Worm (Caenorhabditis elegans) whole organism, L3 larva: Measurements from ENCODE around the gene sir-2.3.

Source experiments
- ZK546.5 ChIP-seq: sonication (generic microtip); optimal IDR thresholded peaks from 2 replicates; lab custom pipeline; 2017; ENCODE audit warnings: missing biosample characterization, missing genetic modification characterization
- ceh-82 ChIP-seq: fragments of 150-350 bp; optimal IDR thresholded peaks from 2 replicates; lab custom pipeline; 2014; ENCODE audit warnings: missing biosample characterization, missing genetic modification characterization
- egl-27 ChIP-seq: sonication (generic microtip); optimal IDR thresholded peaks from 4 replicates; lab custom pipeline; 2017; ENCODE audit warnings: missing biosample characterization, missing genetic modification reagents, missing genetic modification characterization
- elt-3 ChIP-seq, 3 experiments: fragments of 150-350 bp in 1 of 3; sonication (generic microtip) in 2 of 3; optimal IDR thresholded peaks; 2 replicates in 2 of 3; 4 replicates in 1 of 3; lab custom pipeline; 2014 to 2017; ENCODE audit warnings: missing biosample characterization in 3 of 3, missing genetic modification characterization in 3 of 3
- eor-1 ChIP-seq, 2 experiments: fragments of 150-350 bp; optimal IDR thresholded peaks; 2 replicates each; lab custom pipeline; 2014 to 2018; ENCODE audit warnings: missing biosample characterization in 2 of 2, missing genetic modification characterization in 2 of 2
- nhr-12 ChIP-seq: fragments of 150-350 bp; optimal IDR thresholded peaks from 2 replicates; lab custom pipeline; 2014; ENCODE audit warnings: missing biosample characterization, missing genetic modification characterization
- nhr-237 ChIP-seq: fragments of 150-350 bp; optimal IDR thresholded peaks from 2 replicates; lab custom pipeline; 2014; ENCODE audit warnings: missing biosample characterization, missing genetic modification characterization
- unc-62 ChIP-seq: fragments of 150-350 bp; sonication (generic microtip); optimal IDR thresholded peaks from 4 replicates; lab custom pipeline; 2014; ENCODE audit warnings: missing biosample characterization, missing genetic modification reagents, missing genetic modification characterization

- TF ChIP-seq nhr-237 (tag; lab: Kevin White, UChicago) (no peak), eor-1 (tag; optimal IDR thresholded peaks at IDR 0.05; lab: Kevin White, UChicago) (no peak), ceh-82 (tag; lab: Kevin White, UChicago) (no peak), ZK546.5 (tag; lab: Kevin White, UChicago) (no peak), unc-62 (GFP tag; lab: Kevin White, UChicago) (peak; percentile 70), nhr-12 (tag; lab: Kevin White, UChicago) (no peak), egl-27 (no peak), elt-3 (tag; optimal IDR thresholded peaks at IDR 0.05; lab: Kevin White, UChicago) (peak in 1 of 3 experiments; percentile 5)
These were observed 2.6 kb upstream of the sir-2.3 start for ce11 chrX:13328868-13329267.
